Fruit fly (Drosophila melanogaster) whole organism, pupa: ENCODE data around the gene CG9107.
A peak's percentile ranks its signal among the peaks of the same experiment; 100 is the strongest.

Experiments
- CG10348 ChIP-seq: fragments of 200-800 bp; sonication (Bioruptor generic); IDR thresholded peaks from 2 replicates; pipeline ENCODE4 v1.3.6; 2022; ENCODE audit warnings: missing biosample characterization, missing genetic modification characterization
- CG34367 ChIP-seq: fragments of 200-800 bp; sonication (Bioruptor generic); optimal IDR thresholded peaks from 2 replicates; lab custom pipeline; 2018; ENCODE audit warnings: missing biosample characterization, mild to moderate bottlenecking, missing genetic modification characterization
- CG9948 ChIP-seq: fragments of 200-800 bp; sonication (Bioruptor generic); optimal IDR thresholded peaks from 2 replicates; lab custom pipeline; 2018; ENCODE audit warnings: missing biosample characterization, mild to moderate bottlenecking, missing genetic modification characterization, moderate library complexity
- EcR ChIP-seq: fragments of 200-800 bp; sonication (Bioruptor generic); optimal IDR thresholded peaks from 3 replicates; lab custom pipeline; 2019; ENCODE audit warnings: missing biosample characterization, missing genetic modification characterization, mild to moderate bottlenecking, moderate library complexity, missing genetic modification reagents
- Snoo ChIP-seq: fragments of 200-800 bp; sonication (Bioruptor generic); optimal IDR thresholded peaks from 3 replicates; lab custom pipeline; 2017; ENCODE audit warnings: missing biosample characterization, mild to moderate bottlenecking, missing genetic modification characterization, inconsistent platforms
- fd96Ca ChIP-seq: fragments of 200-800 bp; sonication (Bioruptor generic); IDR thresholded peaks from 3 replicates; pipeline ENCODE4 v1.3.6; 2022; ENCODE audit warnings: missing biosample characterization, missing genetic modification characterization

DNA sequence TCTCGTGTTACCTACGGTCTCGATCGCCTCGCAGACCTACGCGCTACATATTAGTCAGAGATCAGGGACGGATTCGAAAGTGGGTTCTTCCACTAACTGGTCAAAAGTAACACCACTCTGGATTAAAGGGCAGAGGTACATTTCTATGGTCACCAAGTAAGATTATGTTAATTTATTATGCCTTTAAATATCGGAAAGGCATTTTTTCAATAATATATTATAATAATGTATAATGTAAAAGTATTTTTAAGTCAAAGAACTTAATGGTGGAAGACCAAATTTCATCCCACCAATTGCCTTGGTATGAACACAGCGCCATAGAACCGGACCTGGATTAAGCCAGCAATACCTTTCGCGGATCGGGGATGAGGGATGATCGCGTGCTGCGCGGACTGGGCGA lies 1.5 kb downstream of the CG9107 start:
- peak; percentile 51; the same call in 2 of the 3 replicates for TF ChIP-seq fd96Ca
- no peak for TF ChIP-seq EcR (GFP tag; lab: Kevin White, UChicago)
- TF ChIP-seq CG10348 (GFP tag; lab: Robert Waterston, UW): no peak
- TF ChIP-seq CG34367: peak; percentile 40
- peak; percentile 66 for TF ChIP-seq CG9948 (tag; lab: Kevin White, UChicago)
- peak; percentile 59 for TF ChIP-seq Snoo (tag; lab: Kevin White, UChicago)
